Worm (Caenorhabditis elegans) whole organism, L1 larva: Measurements from ENCODE around the gene T23F2.5.

Experiments used
- aly-2 ChIP-seq: fragments of 150-350 bp; optimal IDR thresholded peaks from 2 replicates; lab custom pipeline; 2014; ENCODE audit warnings: missing biosample characterization, missing genetic modification characterization
- blmp-1 ChIP-seq: fragments of 150-350 bp; optimal IDR thresholded peaks from 2 replicates; lab custom pipeline; 2014; ENCODE audit warnings: missing biosample characterization, missing genetic modification characterization
- isw-1 ChIP-seq: fragments of 200-800 bp; sonication (Bioruptor generic); IDR thresholded peaks from 2 replicates; pipeline ENCODE4 v1.3.6; 2022; ENCODE audit warnings: missing genetic modification characterization, missing compliant biosample characterization
- nhr-11 ChIP-seq: fragments of 150-350 bp; optimal IDR thresholded peaks from 2 replicates; lab custom pipeline; 2014; ENCODE audit warnings: missing biosample characterization, missing genetic modification characterization
- nhr-20 ChIP-seq: sonication (generic microtip); optimal IDR thresholded peaks from 2 replicates; lab custom pipeline; 2016; ENCODE audit warnings: mild to moderate bottlenecking, missing genetic modification characterization, missing compliant biosample characterization
- sox-4 ChIP-seq: sonication (generic microtip); optimal IDR thresholded peaks from 2 replicates; lab custom pipeline; 2016; ENCODE audit warnings: missing genetic modification characterization, missing compliant biosample characterization
- unc-62 ChIP-seq: fragments of 150-350 bp; optimal IDR thresholded peaks from 2 replicates; lab custom pipeline; 2014; ENCODE audit warnings: missing biosample characterization, missing genetic modification reagents, missing genetic modification characterization

DNA sequence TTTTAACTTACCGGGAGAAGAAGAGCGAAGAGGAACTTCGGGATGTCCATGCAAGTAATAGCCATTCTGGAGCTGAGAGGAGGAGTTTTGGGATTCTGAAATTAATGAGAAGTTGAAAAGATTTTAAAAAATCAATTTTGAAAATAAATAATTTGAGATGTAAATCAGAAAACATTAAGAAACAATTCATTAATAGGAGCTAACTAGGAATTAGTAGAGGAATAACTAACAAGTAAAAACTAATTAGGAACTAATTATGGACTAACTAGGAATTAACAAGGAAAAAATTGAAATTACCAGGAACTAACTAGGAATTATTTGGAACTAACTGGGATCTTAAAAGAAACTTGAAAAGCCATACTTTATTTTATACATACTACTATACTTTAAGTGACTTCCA is 2.0 kb downstream of the T23F2.5 start, which contains the start of gene T23F2.4:
- TF ChIP-seq aly-2 (no peak), sox-4 (tag; lab: Kevin White, UChicago) (no peak), nhr-11 (tag; lab: Kevin White, UChicago) (no peak), isw-1 (GFP tag; lab: Robert Waterston, UW) (no peak), nhr-20 (no peak), unc-62 (GFP tag; lab: Kevin White, UChicago) (no peak), blmp-1 (tag; lab: Kevin White, UChicago) (no peak)
